Worm (Caenorhabditis elegans): ENCODE measurements around the gene dgn-1.

Gene dgn-1

DNA sequence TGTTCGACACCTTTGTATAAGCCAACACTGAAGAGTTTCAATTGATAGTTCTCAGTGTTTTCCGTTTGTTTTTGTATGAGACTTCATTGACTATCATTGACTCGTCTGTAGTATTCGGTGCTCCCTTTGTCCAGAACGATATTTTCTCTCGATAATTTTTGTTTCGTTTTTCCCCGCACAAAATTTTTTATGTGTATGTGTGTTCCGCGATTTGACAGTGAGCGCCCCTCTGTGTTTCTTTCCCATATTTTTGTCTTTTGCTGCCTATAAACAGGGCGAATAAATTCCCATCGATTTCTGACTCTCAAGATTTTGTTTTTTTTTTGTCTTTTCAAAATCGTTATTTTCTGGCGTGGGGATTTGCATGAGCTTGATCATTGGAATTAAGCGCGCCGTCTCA lies 45.6 kb downstream of the dgn-1 start, which contains the start of gene T21E8.7:
Gene T21E8.7 (plus strand): TSS at position 301 of the 400 bp plus-strand sequence.
- no peak for TF ChIP-seq snpc-4 (tag; optimal IDR thresholded peaks at IDR 0.05)
- no peak for TF ChIP-seq mef-2 (tag; optimal IDR thresholded peaks at IDR 0.05)
- TF ChIP-seq pqm-1 (tag; optimal IDR thresholded peaks at IDR 0.05), result no peak

DNA sequence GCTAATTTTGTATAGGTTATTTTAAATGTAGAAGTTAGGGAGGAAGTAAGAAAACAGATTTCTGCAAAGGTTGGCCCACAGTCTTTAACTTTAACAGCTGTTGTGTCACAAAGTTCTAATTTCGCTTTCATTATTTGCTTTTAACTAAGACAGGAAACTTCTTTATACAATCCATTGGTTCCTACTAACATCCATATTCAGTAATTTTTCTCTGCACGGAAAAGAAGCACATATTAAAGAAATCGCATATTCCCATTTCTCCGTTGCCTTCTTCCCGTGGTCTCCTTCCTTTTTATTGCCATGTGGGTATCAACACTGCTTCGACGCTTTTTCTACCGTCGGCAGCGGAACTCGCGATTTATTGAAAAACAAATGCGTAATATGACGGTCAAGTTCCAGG lies 46.8 kb downstream of the dgn-1 start, which contains the start of gene T21E8.6:
Gene T21E8.6 (plus strand): TSS at position 301 of the 400 bp plus-strand sequence.
- TF ChIP-seq alr-1 (tag; optimal IDR thresholded peaks at IDR 0.05; ENCODE audit: borderline replicate concordance) (no peak), nhr-85 (tag) (no peak), zip-4 (GFP tag; optimal IDR thresholded peaks at IDR 0.05) (no peak), mdl-1 (tag; optimal IDR thresholded peaks at IDR 0.05) (no peak), irx-1 (tag; optimal IDR thresholded peaks at IDR 0.05) (no peak), sptf-1 (tag; optimal IDR thresholded peaks at IDR 0.05) (no peak), Y116A8C.19 (tag; optimal IDR thresholded peaks at IDR 0.05; ENCODE audit: borderline replicate concordance) (no peak), nhr-20 (tag; optimal IDR thresholded peaks at IDR 0.05) (no peak), nhr-76 (tag; optimal IDR thresholded peaks at IDR 0.05) (no peak)

DNA sequence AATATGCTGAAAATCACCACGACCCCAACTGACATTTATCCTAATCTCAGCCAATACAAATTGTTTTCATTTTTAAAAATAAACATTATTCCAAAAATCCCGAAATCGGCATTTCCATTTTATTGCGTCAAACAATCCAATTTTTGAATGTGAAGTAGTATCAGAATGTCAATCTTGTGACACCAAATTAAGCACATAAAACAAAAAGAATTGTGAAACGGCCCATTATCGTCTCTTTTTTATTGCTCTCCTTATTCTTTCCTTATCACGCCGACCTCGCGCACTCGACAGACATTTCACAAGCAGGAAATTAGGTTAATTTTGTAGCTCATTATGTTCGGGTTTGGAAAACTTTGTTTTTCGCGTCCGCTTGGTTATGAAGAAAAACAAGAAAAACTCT lies 48.3 kb downstream of the dgn-1 start, which contains the start of gene T21E8.4:
Gene T21E8.4 (plus strand): TSS at position 301 of the 400 bp plus-strand sequence.
- no peak for TF ChIP-seq xbp-1 (tag; optimal IDR thresholded peaks at IDR 0.05)
- no peak for TF ChIP-seq sox-4 (tag; optimal IDR thresholded peaks at IDR 0.05)
- no peak for TF ChIP-seq lir-3 (tag; optimal IDR thresholded peaks at IDR 0.05; ENCODE audit: poor library complexity)
- no peak for TF ChIP-seq ceh-90 (tag; optimal IDR thresholded peaks at IDR 0.05)
- TF ChIP-seq rnt-1 (tag; optimal IDR thresholded peaks at IDR 0.05), result no peak
- TF ChIP-seq fkh-8 (tag; optimal IDR thresholded peaks at IDR 0.05), result no peak
- TF ChIP-seq dpl-1 (GFP tag; optimal IDR thresholded peaks at IDR 0.05), result no peak
- TF ChIP-seq mef-2 (tag; optimal IDR thresholded peaks at IDR 0.05), result no peak
- no peak for TF ChIP-seq swsn-7 (tag; optimal IDR thresholded peaks at IDR 0.05)
- TF ChIP-seq aly-2 (tag; optimal IDR thresholded peaks at IDR 0.05), result no peak
- no peak for TF ChIP-seq mep-1 (tag; optimal IDR thresholded peaks at IDR 0.05)
- no peak for TF ChIP-seq unc-30 (tag; optimal IDR thresholded peaks at IDR 0.05)
- TF ChIP-seq C16A3.4 (tag; optimal IDR thresholded peaks at IDR 0.05), result no peak
- no peak for TF ChIP-seq sptf-1 (tag; optimal IDR thresholded peaks at IDR 0.05)
- no peak for TF ChIP-seq isw-1 (GFP tag; IDR thresholded peaks at IDR 0.05)
- TF ChIP-seq grh-1 (GFP tag; IDR thresholded peaks at IDR 0.05), result no peak
- no peak for TF ChIP-seq unc-98 (GFP tag; IDR thresholded peaks at IDR 0.05)

DNA sequence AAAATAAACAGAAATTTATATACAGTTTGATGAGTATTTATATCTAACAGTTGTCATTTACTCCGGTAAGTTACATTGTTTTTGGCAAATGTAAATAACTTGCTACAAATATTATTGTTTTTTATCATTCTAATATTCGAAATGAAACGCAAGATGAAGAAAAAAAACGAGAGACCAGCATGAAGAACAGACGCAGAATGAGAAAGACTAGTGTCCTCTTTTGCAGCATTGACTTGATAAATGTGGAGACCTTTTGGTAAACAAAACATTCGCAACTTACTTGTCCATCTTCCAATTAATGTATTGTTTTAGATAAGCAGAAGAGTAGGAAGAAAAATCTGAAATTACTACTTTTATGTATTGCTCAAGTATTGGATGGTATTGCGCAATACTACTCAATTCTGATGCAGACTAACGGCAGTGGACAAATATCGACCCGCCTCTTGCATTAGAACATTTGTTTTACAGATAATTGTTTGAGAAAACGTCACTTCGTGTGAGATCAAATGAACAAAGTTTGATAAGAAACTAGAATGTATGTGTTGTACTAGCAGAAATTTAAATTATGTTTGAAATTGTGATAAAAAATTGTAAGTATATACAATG lies 51.6 kb downstream of the dgn-1 start, which contains the start of gene pgp-6:
Gene pgp-6 (minus strand): TSS at position 288 of the 606 bp plus-strand sequence.
- TF ChIP-seq nhr-85 (tag) (peak; percentile 65), efl-1 (optimal IDR thresholded peaks at IDR 0.05) (no peak), efl-1 (GFP tag; optimal IDR thresholded peaks at IDR 0.05 in 1 of 2) (peak in 1 of 2 experiments; percentile 41), elt-2 (tag; optimal IDR thresholded peaks at IDR 0.05) (peak; percentile 71), grh-1 (GFP tag; IDR thresholded peaks at IDR 0.05) (no peak), nhr-20 (tag; optimal IDR thresholded peaks at IDR 0.05) (peak; percentile 44), swsn-7 (tag; optimal IDR thresholded peaks at IDR 0.05) (no peak), snu-23 (GFP tag; optimal IDR thresholded peaks at IDR 0.05) (no peak), skn-1 (tag; optimal IDR thresholded peaks at IDR 0.05) (peak; percentile 77)

Data from whole organism, L1 larva.